Worm (Caenorhabditis elegans): Measurements from ENCODE around the gene K11D12.6.

The K11D12.6 gene

DNA sequence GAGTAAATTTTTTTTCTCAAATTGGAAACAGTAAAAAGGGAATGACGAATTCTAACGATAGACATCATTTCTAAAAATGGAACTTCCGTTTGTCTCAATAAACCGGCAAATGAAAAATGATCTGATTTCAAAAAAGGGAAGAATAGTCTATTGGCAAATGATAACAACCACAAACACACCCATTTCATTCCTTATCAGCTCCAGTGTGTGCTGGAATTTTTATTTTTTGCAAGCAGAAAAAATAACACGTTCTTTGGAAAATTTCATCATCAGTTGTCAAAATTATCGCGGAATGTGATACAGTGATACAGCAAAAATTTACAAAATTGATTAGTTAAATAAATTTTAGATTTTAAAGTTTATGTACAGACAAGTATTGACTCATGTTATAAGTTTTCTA lies 32.4 kb upstream of the K11D12.6 start:
- peak; percentile 57 for TF ChIP-seq elt-2 (tag; optimal IDR thresholded peaks at IDR 0.05)
- no peak for TF ChIP-seq T23F11.4 (GFP tag; optimal IDR thresholded peaks at IDR 0.05)
- TF ChIP-seq rnt-1 (tag; optimal IDR thresholded peaks at IDR 0.05), result no peak

DNA sequence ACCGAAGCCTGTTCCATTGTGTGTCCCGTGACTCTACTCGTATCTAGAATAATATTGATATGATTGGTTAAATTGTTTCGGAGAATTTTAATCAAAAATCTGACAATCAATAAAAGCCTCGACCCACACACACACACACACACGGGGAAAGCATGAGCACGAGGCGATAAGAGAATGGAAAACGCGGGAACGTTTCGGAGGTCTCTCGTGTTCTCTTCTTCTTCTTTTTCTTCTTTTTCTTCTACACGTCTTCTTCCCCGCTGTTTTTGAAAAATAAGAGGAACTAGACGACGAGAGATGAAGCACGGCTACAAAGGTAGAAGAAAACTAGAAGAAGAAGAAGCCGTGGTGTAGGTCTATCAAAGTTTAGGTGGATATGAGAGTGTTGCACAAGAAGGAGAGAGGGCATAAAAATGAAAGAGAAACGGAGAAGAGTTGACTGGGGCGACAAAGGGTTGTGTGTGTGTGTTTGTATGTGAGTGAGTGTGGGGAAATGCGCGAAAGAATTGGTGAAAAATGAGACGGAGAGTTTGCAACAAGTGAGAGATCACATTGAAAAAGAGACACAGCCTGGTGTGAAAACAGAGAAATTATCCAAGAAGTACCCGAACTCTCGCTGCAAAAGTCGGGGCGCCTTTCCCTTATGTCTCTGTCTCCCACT lies 29.9 kb upstream of the K11D12.6 start, which contains the start of gene mlk-1:
mlk-1 (minus strand) TSS at position 51 of the 661 bp plus-strand sequence.
- TF ChIP-seq sdc-2 (tag; optimal IDR thresholded peaks at IDR 0.05) (no peak), tbx-2 (tag; optimal IDR thresholded peaks at IDR 0.05) (peak; percentile 30), sox-4 (tag; optimal IDR thresholded peaks at IDR 0.05) (peak; percentile 4), ceh-34 (tag; optimal IDR thresholded peaks at IDR 0.05) (peak; percentile 58), pros-1 (tag; optimal IDR thresholded peaks at IDR 0.05) (peak; percentile 67), ceh-30 (tag; optimal IDR thresholded peaks at IDR 0.05) (no peak), F13H6.1 (tag; optimal IDR thresholded peaks at IDR 0.05) (peak; percentile 40), unc-42 (tag; optimal IDR thresholded peaks at IDR 0.05) (peak; percentile 61), ceh-14 (tag; optimal IDR thresholded peaks at IDR 0.05) (peak; percentile 57), unc-3 (GFP tag; conservative IDR thresholded peaks at IDR 0.05) (no peak), unc-3 (tag; optimal IDR thresholded peaks at IDR 0.05) (no peak), syd-9 (tag; optimal IDR thresholded peaks at IDR 0.05) (peak; percentile 17), nfya-1 (tag; optimal IDR thresholded peaks at IDR 0.05) (peak; percentile 57), gmeb-2 (tag; optimal IDR thresholded peaks at IDR 0.05) (no peak), ceh-19 (GFP tag; optimal IDR thresholded peaks at IDR 0.05) (peak; percentile 11), ceh-18 (tag; optimal IDR thresholded peaks at IDR 0.05) (peak; percentile 74), ceh-31 (tag; optimal IDR thresholded peaks at IDR 0.05) (peak; percentile 79), ceh-45 (GFP tag; IDR thresholded peaks at IDR 0.05) (no peak)

ce11 chrV:5053335-5053734 lies 18.4 kb upstream of the K11D12.6 start, which contains the start of gene cwp-4:
cwp-4 (plus strand) TSS chrV:5053635.
- no peak for TF ChIP-seq elt-2 (tag; optimal IDR thresholded peaks at IDR 0.05)
- TF ChIP-seq ceh-22 (tag; optimal IDR thresholded peaks at IDR 0.05), result no peak
- TF ChIP-seq ceh-18 (tag; optimal IDR thresholded peaks at IDR 0.05), result no peak
- TF ChIP-seq pqm-1 (tag; optimal IDR thresholded peaks at IDR 0.05), result no peak
- no peak for TF ChIP-seq tbx-2 (tag; optimal IDR thresholded peaks at IDR 0.05)

DNA sequence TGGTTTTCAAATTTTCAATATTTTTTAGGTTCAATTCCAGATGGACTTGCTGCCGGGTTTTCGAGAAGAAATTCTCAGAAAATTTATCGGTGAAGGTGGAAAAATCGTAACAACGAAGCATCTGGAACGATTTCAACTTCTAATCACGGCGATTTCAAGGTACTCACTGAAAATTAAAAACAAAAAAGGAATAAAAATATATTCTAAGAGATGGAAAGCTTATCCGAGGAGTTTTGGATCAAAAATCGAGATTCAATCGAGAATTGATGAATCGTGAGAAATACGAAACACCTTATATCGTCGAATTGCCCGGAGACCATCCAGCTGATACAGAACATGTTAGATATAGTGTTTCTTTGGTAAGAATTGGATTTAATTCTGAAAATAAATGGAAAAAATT lies 17.3 kb upstream of the K11D12.6 start, which contains the start of gene K11D12.12:
K11D12.12 (plus strand) TSS at position 29 of the 400 bp plus-strand sequence.
- TF ChIP-seq hlh-15 (tag; optimal IDR thresholded peaks at IDR 0.05), result no peak
- no peak for TF ChIP-seq T23F11.4 (GFP tag; optimal IDR thresholded peaks at IDR 0.05)
- no peak for TF ChIP-seq pqm-1 (tag; optimal IDR thresholded peaks at IDR 0.05)
- no peak for TF ChIP-seq lim-6 (tag; optimal IDR thresholded peaks at IDR 0.05)

ce11 chrV:5050073-5050599 lies 15.2 kb upstream of the K11D12.6 start:
- no peak for TF ChIP-seq tbx-7 (tag; optimal IDR thresholded peaks at IDR 0.05)

- TF ChIP-seq pax-1 (tag; optimal IDR thresholded peaks at IDR 0.05) (peak; percentile 48), rnt-1 (tag; optimal IDR thresholded peaks at IDR 0.05) (peak; percentile 91), pag-3 (tag; optimal IDR thresholded peaks at IDR 0.05; ENCODE audit: borderline replicate concordance) (no peak), lim-6 (tag; optimal IDR thresholded peaks at IDR 0.05) (peak; percentile 24), F13H6.1 (tag; optimal IDR thresholded peaks at IDR 0.05) (peak; percentile 68), nfya-1 (tag; optimal IDR thresholded peaks at IDR 0.05) (peak; percentile 84), C08G9.2 (tag; optimal IDR thresholded peaks at IDR 0.05) (peak; percentile 1), dmd-4 (tag; optimal IDR thresholded peaks at IDR 0.05; ENCODE audit: borderline replicate concordance) (no peak), ceh-18 (tag; optimal IDR thresholded peaks at IDR 0.05) (peak; percentile 93), ama-1 (optimal IDR thresholded peaks at IDR 0.05) (peak; percentile 35), ceh-34 (tag; optimal IDR thresholded peaks at IDR 0.05) (peak; percentile 78), ceh-9 (tag; optimal IDR thresholded peaks at IDR 0.05) (no peak), ceh-14 (tag; optimal IDR thresholded peaks at IDR 0.05) (peak; percentile 66), K09A11.1 (tag; optimal IDR thresholded peaks at IDR 0.05; ENCODE audit: insufficient read depth) (peak; percentile 29), pqm-1 (tag; optimal IDR thresholded peaks at IDR 0.05) (peak; percentile 38), hlh-6 (tag; optimal IDR thresholded peaks at IDR 0.05) (no peak), Y22D7AL.16 (tag; optimal IDR thresholded peaks at IDR 0.05) (no peak), elt-4 (tag; optimal IDR thresholded peaks at IDR 0.05) (no peak), syd-9 (tag; optimal IDR thresholded peaks at IDR 0.05) (peak; percentile 35), dve-1 (tag; optimal IDR thresholded peaks at IDR 0.05) (peak; percentile 82), pros-1 (tag; optimal IDR thresholded peaks at IDR 0.05) (no peak), gmeb-2 (tag; optimal IDR thresholded peaks at IDR 0.05) (no peak), elt-2 (tag; optimal IDR thresholded peaks at IDR 0.05) (peak; percentile 25), ets-4 (tag; optimal IDR thresholded peaks at IDR 0.05) (peak; percentile 72), unc-86 (tag; optimal IDR thresholded peaks at IDR 0.05) (no peak)
Measured at ce11 chrV:5049333-5049942, 14.5 kb upstream of the K11D12.6 start, which contains the start of the genes pqn-51 and K11D12.14. pqn-51 (plus strand) TSS chrV:5049607. K11D12.14 (plus strand) TSS chrV:5049636.

All from whole organism, late embryonic.